Worm (Caenorhabditis elegans) whole organism, L4/young adult: ENCODE measurements around the gene str-129.

Experiments used
- W03F9.2 ChIP-seq: fragments of 150-350 bp; optimal IDR thresholded peaks from 2 replicates; lab custom pipeline; 2014; ENCODE audit warnings: missing biosample characterization, missing genetic modification characterization
- dao-5 ChIP-seq: sonication (generic microtip); optimal IDR thresholded peaks from 2 replicates; lab custom pipeline; 2016; ENCODE audit warnings: missing genotype, missing genetic modification characterization, moderate library complexity, missing compliant biosample characterization
- him-1 ChIP-seq: sonication (generic microtip); optimal IDR thresholded peaks from 2 replicates; lab custom pipeline; 2016; ENCODE audit warnings: missing genotype, missing genetic modification reagents, missing genetic modification characterization, missing compliant biosample characterization

The str-129 gene

DNA sequence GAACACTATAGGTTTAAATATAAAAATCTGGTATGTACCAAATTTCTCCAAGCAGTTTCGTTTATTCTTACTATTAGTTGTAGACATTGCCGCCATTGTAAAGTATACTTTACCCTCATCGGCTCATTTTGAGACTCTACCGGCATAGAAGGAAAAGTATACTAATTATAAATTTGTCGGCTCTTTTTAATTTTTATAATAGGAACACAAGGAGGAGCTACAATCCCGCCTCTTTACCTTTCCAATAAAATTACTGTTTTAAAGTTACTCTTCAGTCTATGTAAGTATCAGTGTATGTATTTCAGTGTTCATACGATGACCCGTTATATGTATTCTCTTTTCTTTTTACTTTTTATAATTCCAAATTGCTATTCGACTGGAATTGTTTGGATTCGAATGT is 7.0 kb upstream of the str-129 start, which contains the start of gene sdz-23:
sdz-23 (plus strand) TSS at position 301 of the 400 bp plus-strand sequence.
- TF ChIP-seq W03F9.2 (tag; lab: Kevin White, UChicago): no peak
- no peak for TF ChIP-seq dao-5 (tag; lab: Kevin White, UChicago)
- TF ChIP-seq him-1: no peak

DNA sequence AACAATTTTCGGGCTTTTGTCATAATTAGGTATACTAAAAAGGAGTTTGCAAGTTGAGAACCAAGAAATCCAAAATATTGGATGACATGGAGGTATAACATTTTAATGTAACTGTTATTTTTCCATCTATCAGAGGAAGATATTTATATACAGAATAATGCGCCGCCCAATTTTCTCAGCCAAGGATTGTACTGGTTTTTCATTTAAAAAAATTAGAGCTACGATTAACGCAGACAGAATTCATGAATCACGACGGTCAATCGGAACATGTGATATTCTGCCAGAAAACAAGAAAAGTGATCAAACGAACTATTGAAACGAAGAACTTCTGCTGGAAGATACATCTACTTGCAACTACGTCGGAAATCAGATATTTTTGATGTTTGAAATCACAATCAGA is 6.0 kb upstream of the str-129 start, which contains the start of gene str-145:
str-145 (minus strand) TSS at position 101 of the 400 bp plus-strand sequence.
- TF ChIP-seq dao-5 (tag; lab: Kevin White, UChicago) (no peak), him-1 (no peak), W03F9.2 (tag; lab: Kevin White, UChicago) (no peak)

DNA sequence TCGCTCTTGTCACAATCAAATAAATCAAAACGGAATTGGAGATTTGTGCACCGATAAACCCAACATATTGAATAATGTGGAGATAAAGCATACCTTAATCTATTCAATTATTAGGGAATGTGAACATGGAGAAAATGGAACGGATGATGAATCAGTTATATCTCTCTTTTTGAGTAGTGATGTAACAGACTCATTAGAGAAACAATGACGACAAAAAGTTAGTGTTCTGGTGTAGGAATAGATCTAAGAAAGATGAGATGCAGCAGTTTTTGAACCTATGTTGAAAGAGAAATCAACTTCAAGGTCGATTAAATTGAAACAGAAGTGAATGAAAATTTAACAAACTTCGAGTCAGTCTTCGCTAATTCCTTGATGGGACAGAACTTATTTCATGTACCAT is 3.1 kb upstream of the str-129 start, which contains the start of gene str-146:
str-146 (minus strand) TSS at position 101 of the 400 bp plus-strand sequence.
- TF ChIP-seq him-1 (no peak), W03F9.2 (tag; lab: Kevin White, UChicago) (no peak), dao-5 (tag; lab: Kevin White, UChicago) (no peak)

DNA sequence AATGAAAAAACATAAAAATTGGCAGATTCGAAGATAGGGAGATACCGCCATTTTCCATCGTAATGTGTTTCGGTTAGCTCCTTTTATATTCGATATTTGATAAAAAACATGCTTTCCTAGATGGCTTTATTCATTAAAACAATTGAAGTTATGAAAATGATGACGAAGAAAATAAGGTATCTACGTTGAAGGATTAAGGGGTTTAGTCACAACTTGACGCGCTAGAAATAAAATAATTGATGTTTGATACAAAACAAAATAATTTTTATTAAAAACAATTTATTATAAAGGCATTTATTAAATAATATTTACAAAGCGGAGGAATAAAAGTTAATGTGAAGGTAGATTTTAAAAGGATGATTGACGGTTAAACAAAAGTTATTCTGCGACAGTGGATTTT is 1.7 kb downstream of the str-129 start, which contains the start of gene str-130:
str-130 (minus strand) TSS at position 101 of the 400 bp plus-strand sequence.
- TF ChIP-seq W03F9.2 (tag; lab: Kevin White, UChicago) (no peak), dao-5 (tag; lab: Kevin White, UChicago) (no peak), him-1 (no peak)

DNA sequence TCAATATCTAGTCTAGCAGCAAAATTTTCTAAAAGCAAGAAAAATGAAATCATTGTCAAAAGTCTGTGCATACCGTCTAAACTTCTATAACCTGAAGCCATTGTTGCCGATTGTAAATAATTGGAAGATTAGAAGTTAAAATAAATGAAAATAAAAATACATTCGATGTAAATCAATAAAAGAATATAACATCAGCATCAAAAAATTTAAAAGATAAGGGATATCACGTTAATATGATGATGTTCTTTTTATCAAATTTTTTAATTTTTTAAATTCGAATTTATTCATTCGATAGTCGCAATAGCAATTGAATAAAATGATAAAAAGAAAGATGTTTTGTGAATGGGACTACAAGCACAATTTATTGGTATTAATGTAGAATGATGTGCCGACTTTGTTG is 7.1 kb downstream of the str-129 start, which contains the start of gene C09H5.7:
C09H5.7 (minus strand) TSS at position 101 of the 400 bp plus-strand sequence.
- TF ChIP-seq him-1: no peak
- TF ChIP-seq dao-5 (tag; lab: Kevin White, UChicago): no peak
- no peak for TF ChIP-seq W03F9.2 (tag; lab: Kevin White, UChicago)

DNA sequence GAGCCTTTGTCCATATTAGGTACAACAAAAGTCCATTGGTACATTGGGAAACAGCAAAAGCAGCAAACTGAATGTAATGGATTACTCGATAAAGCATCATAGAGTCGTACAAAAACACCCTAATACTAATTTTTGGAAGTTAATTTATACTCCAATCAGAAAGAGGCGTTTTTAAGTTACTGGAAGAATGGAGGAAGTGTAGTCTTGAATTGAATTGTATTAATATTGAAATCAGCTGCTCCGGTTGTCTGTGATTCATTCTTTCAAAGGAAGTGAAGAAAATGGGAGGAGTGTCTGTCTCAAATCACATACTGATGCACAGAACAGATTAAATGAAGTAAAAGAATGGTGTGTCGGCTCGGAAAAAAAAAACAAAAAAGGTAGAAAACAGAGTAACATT is 10.7 kb downstream of the str-129 start, which contains the start of gene str-131:
str-131 (minus strand) TSS at position 101 of the 400 bp plus-strand sequence.
- TF ChIP-seq dao-5 (tag; lab: Kevin White, UChicago): no peak
- no peak for TF ChIP-seq him-1
- no peak for TF ChIP-seq W03F9.2 (tag; lab: Kevin White, UChicago)

DNA sequence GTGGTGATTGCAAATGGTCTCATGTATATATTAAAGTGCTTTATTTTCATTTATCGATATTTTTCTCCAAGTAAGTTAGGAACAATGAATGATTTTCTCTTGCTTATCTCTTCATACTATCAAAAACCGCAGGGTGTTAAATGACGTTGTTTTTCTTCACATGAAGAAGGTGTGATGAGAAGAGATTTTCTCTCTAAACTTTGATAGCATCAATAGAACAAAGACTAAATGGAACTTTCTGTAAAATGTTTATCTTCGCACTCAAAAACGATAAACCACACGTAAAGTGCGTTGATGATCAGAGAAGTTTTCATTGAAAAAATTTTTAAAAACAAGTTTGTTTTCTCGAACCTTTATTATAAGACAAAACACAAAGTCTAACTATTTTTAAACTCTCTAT is 12.5 kb downstream of the str-129 start:
- TF ChIP-seq him-1 (no peak), W03F9.2 (tag; lab: Kevin White, UChicago) (no peak), dao-5 (tag; lab: Kevin White, UChicago) (no peak)

DNA sequence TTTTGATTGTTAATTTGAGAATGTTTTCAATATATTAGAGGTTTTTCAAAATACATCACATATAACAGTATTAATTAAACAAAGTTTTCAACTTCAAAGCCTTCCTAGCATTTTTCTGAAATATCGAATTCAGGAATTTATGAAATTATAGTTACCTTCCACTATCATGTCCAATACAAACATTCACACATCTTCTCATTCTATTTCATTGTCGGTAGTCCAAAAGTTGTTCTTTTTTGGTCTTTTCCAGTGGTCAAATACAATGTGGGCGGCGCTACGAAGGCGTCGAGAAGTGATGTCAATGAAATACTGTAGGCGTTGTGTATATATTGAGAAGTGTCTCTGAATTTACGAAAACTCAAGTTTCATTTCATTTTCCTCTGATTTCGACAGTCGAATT is 16.6 kb downstream of the str-129 start, which contains the start of gene catp-3:
catp-3 (plus strand) TSS at position 301 of the 400 bp plus-strand sequence.
- TF ChIP-seq dao-5 (tag; lab: Kevin White, UChicago) (no peak), W03F9.2 (tag; lab: Kevin White, UChicago) (no peak), him-1 (no peak)

DNA sequence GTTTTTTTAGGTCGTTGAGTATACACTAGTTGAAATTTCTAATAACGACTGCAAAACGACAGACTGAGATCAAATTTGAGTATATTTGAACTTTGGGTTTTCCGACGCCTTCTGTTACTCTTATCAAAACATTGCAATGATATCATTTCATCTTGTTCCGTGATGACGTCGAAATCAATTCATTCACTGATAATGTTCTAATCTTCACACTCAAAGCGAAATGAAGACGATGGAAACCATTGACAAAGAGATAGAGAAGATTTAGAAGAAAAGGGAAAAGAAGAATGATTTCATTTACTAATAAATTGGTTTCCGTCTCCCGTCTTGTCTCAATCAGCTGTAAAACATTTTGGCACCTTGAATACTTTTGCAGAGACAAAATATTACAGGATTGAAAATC is 19.1 kb downstream of the str-129 start:
- TF ChIP-seq dao-5 (tag; lab: Kevin White, UChicago) (no peak), W03F9.2 (tag; lab: Kevin White, UChicago) (no peak), him-1 (no peak)

DNA sequence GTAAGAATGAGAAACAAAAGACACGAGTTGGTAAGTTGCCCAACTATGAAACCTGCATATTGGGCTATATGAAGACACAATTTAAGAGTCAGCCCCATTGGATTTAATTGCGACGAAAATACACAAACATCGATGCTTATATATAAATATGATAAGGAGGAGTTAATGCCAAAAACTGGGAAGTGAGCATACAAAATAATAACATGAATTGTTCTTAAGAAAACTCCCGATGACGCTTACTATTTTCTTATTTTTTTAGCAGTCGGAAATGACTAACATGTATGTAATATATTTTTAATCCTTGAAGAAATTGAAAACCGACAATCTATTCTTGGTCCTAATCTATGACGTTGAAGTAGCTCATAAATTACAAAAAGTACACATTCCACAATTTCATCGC is 20.2 kb downstream of the str-129 start, which contains the start of gene str-144:
str-144 (minus strand) TSS at position 101 of the 400 bp plus-strand sequence.
- TF ChIP-seq him-1 (no peak), dao-5 (tag; lab: Kevin White, UChicago) (no peak), W03F9.2 (tag; lab: Kevin White, UChicago) (no peak)

DNA sequence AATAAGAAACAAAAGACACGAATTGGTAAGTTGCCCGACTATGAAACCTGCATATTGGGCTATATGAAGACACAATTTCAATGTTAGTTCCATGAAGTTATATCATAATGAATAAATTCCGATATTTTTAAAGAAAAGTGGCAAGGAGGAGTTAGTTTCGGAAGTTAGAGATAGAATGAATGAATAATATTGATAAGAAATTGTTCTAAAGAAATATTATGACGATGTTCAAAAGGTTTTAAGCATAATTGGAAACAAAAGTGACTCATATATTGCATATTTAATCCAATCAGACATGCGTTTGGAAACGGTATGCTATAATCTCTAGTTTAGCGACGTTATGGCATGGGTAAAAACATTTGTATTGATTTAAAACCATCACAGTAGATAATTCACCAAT is 22.6 kb downstream of the str-129 start, which contains the start of gene str-143:
str-143 (minus strand) TSS at position 101 of the 400 bp plus-strand sequence.
- TF ChIP-seq him-1 (no peak), dao-5 (tag; lab: Kevin White, UChicago) (no peak), W03F9.2 (tag; lab: Kevin White, UChicago) (no peak)

DNA sequence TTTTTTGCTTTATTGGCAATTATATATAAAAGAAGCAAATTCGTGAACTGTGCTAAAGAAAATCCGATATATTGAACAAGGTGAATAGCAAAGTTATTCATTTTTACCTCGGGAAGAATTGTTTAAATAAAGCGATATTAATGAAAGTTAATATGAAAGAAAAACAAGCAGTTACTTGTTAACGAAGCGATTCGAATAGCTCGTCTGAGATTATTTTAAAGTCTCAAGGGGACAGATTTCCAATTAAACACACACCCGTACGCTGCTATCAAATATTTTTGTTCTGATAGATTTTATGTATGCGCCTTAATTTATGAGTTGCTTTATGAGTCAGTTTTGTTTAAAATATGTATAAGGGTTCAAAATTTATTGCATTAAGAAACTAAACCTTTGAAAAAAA is 24.5 kb downstream of the str-129 start, which contains the start of gene str-140:
str-140 (minus strand) TSS at position 101 of the 400 bp plus-strand sequence.
- TF ChIP-seq him-1 (no peak), W03F9.2 (tag; lab: Kevin White, UChicago) (no peak), dao-5 (tag; lab: Kevin White, UChicago) (no peak)

DNA sequence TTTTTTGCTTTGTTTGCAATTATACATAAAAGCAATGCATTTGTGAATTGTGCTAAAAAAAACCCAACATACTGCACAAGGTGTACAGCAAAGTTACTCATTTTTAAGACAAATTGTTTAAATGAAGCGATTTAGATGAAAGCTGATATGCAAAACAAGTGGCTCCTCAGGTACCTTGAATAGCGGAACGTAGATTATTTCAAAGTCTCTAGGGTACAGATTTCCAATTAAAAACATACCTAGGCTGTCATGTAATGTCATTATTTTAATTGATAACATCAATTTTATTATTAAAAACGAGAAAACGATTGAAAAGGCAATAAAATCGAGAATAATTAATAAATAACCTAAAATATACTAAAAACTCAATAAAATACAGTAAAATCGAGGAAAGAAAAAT is 30.2 kb downstream of the str-129 start, which contains the start of gene str-139:
str-139 (minus strand) TSS at position 101 of the 400 bp plus-strand sequence.
- TF ChIP-seq dao-5 (tag; lab: Kevin White, UChicago) (no peak), him-1 (no peak), W03F9.2 (tag; lab: Kevin White, UChicago) (no peak)

DNA sequence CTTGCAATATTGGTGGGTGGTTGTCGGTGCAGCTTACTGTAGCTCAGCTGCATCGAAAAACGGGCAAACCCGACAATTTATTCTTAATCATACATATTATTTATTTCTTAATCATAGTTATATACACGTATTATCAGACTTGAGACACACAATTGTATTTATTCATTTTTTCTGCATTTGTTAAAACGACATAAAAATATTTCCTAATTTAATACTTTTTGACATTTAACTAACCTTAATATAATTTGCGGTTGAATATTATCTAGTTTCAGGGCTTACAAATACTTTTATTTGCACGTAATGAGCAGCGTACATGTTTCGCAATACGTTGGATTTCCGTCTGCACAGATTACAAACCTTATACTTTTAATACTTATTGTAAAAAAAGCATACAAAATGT is 33.9 kb downstream of the str-129 start, which contains the start of gene str-138:
str-138 (plus strand) TSS at position 301 of the 400 bp plus-strand sequence.
- TF ChIP-seq dao-5 (tag; lab: Kevin White, UChicago) (no peak), W03F9.2 (tag; lab: Kevin White, UChicago) (no peak), him-1 (no peak)
